Worm (Caenorhabditis elegans): ENCODE data around the gene EGAP1.1.

EGAP1.1 gene

ce11 chrIII:5936992-5937391, at the start of gene EGAP1.1:
TSS of gene EGAP1.1 (minus strand) at chrIII:5937220.
- TF ChIP-seq nhr-12 (tag; optimal IDR thresholded peaks at IDR 0.05) (no peak), C34F6.9 (tag; optimal IDR thresholded peaks at IDR 0.05) (peak; percentile 2), ama-1 (optimal IDR thresholded peaks at IDR 0.05) (no peak), F13H6.1 (tag; optimal IDR thresholded peaks at IDR 0.05) (no peak), nhr-11 (tag; optimal IDR thresholded peaks at IDR 0.05) (no peak), unc-39 (tag; optimal IDR thresholded peaks at IDR 0.05) (no peak), ztf-4 (tag; optimal IDR thresholded peaks at IDR 0.05) (no peak)

ce11 chrIII:5985340-5985739, 48.3 kb upstream of the EGAP1.1 start, which contains the start of gene T04C9.3:
TSS of gene T04C9.3 (plus strand) at chrIII:5985640.
- TF ChIP-seq gmeb-1 (tag; optimal IDR thresholded peaks at IDR 0.05) (no peak), ZK546.5 (tag; optimal IDR thresholded peaks at IDR 0.05) (no peak), nhr-11 (tag; optimal IDR thresholded peaks at IDR 0.05) (no peak), ztf-4 (tag; optimal IDR thresholded peaks at IDR 0.05) (no peak), nhr-10 (tag; optimal IDR thresholded peaks at IDR 0.05) (no peak), ztf-1 (GFP tag; conservative IDR thresholded peaks at IDR 0.05) (no peak), ztf-11 (tag; optimal IDR thresholded peaks at IDR 0.05) (no peak), blmp-1 (tag; optimal IDR thresholded peaks at IDR 0.05; ENCODE audit: insufficient read depth) (no peak), nhr-12 (tag; optimal IDR thresholded peaks at IDR 0.05) (no peak), skn-1 (tag; optimal IDR thresholded peaks at IDR 0.05) (no peak)

- no peak for TF ChIP-seq C34F6.9 (tag; optimal IDR thresholded peaks at IDR 0.05)
- TF ChIP-seq lsy-2 (tag; optimal IDR thresholded peaks at IDR 0.05) = no peak
- TF ChIP-seq egl-27 (tag; optimal IDR thresholded peaks at IDR 0.05) = no peak
- no peak for TF ChIP-seq peb-1 (tag; optimal IDR thresholded peaks at IDR 0.05)
- TF ChIP-seq sma-3 (GFP tag; optimal IDR thresholded peaks at IDR 0.05) = peak; percentile 26
- no peak for TF ChIP-seq lin-13 (GFP tag; optimal IDR thresholded peaks at IDR 0.05)
- TF ChIP-seq dmd-4 (tag; optimal IDR thresholded peaks at IDR 0.05) = no peak
- TF ChIP-seq nhr-25 (tag; optimal IDR thresholded peaks at IDR 0.05) = peak; percentile 31
- TF ChIP-seq alr-1 (tag; optimal IDR thresholded peaks at IDR 0.05) = no peak
- TF ChIP-seq nhr-10 (tag; optimal IDR thresholded peaks at IDR 0.05) = no peak
- TF ChIP-seq unc-62 (GFP tag; optimal IDR thresholded peaks at IDR 0.05) = no peak
- no peak for TF ChIP-seq ZK546.5 (tag; optimal IDR thresholded peaks at IDR 0.05)
Observed at ce11 chrIII:5982753-5983390, 45.9 kb upstream of the EGAP1.1 start.

- TF ChIP-seq ztf-11 (tag; optimal IDR thresholded peaks at IDR 0.05) (no peak), egl-27 (tag; optimal IDR thresholded peaks at IDR 0.05) (no peak), nhr-129 (tag; optimal IDR thresholded peaks at IDR 0.05) (no peak), peb-1 (tag; optimal IDR thresholded peaks at IDR 0.05) (no peak), mab-5 (tag; optimal IDR thresholded peaks at IDR 0.05) (no peak), nhr-23 (tag; optimal IDR thresholded peaks at IDR 0.05) (no peak), unc-62 (GFP tag; optimal IDR thresholded peaks at IDR 0.05) (no peak), nhr-237 (tag; optimal IDR thresholded peaks at IDR 0.05) (no peak), skn-1 (tag; optimal IDR thresholded peaks at IDR 0.05) (no peak), sma-9 (GFP tag; optimal IDR thresholded peaks at IDR 0.05) (no peak), sma-9 (tag; optimal IDR thresholded peaks at IDR 0.05) (no peak), ztf-1 (GFP tag; conservative IDR thresholded peaks at IDR 0.05) (no peak), ceh-82 (tag; optimal IDR thresholded peaks at IDR 0.05) (no peak), sem-4 (tag; optimal IDR thresholded peaks at IDR 0.05) (no peak), ceh-16 (tag; optimal IDR thresholded peaks at IDR 0.05) (no peak), nhr-25 (tag; optimal IDR thresholded peaks at IDR 0.05) (no peak)
Observed at ce11 chrIII:5982026-5982425, 45.0 kb upstream of the EGAP1.1 start, which contains the start of gene frm-2. TSS of gene frm-2 (minus strand) at chrIII:5982126.

- no peak for TF ChIP-seq snpc-4 (tag; optimal IDR thresholded peaks at IDR 0.05)
- no peak for TF ChIP-seq nhr-12 (tag; optimal IDR thresholded peaks at IDR 0.05)
- TF ChIP-seq unc-55 (GFP tag; optimal IDR thresholded peaks at IDR 0.05) = no peak
- TF ChIP-seq C34F6.9 (tag; optimal IDR thresholded peaks at IDR 0.05) = no peak
- TF ChIP-seq blmp-1 (tag; optimal IDR thresholded peaks at IDR 0.05; ENCODE audit: insufficient read depth) = no peak
- TF ChIP-seq F13H6.1 (tag; optimal IDR thresholded peaks at IDR 0.05) = no peak
- peak; percentile 95 for TF ChIP-seq fos-1 (tag; optimal IDR thresholded peaks at IDR 0.05)
- TF ChIP-seq gmeb-1 (tag; optimal IDR thresholded peaks at IDR 0.05) = peak; percentile 2
- TF ChIP-seq elt-3 (tag; optimal IDR thresholded peaks at IDR 0.05) = no peak
- TF ChIP-seq R02D3.7 (tag; optimal IDR thresholded peaks at IDR 0.05) = no peak
- TF ChIP-seq crh-2 (tag; optimal IDR thresholded peaks at IDR 0.05) = no peak
- TF ChIP-seq zag-1 (tag; optimal IDR thresholded peaks at IDR 0.05) = no peak
- TF ChIP-seq ama-1 (optimal IDR thresholded peaks at IDR 0.05) = no peak
- TF ChIP-seq ZK546.5 (tag; optimal IDR thresholded peaks at IDR 0.05) = no peak
- no peak for TF ChIP-seq ztf-4 (tag; optimal IDR thresholded peaks at IDR 0.05)
- no peak for TF ChIP-seq mdl-1 (tag; optimal IDR thresholded peaks at IDR 0.05)
- TF ChIP-seq unc-39 (tag; optimal IDR thresholded peaks at IDR 0.05) = no peak
- TF ChIP-seq mab-5 (tag; optimal IDR thresholded peaks at IDR 0.05) = no peak
- TF ChIP-seq skn-1 (tag; optimal IDR thresholded peaks at IDR 0.05) = peak; percentile 68
Observed at ce11 chrIII:5981407-5981806, 44.4 kb upstream of the EGAP1.1 start.
